Fruit fly (Drosophila melanogaster) whole organism, prepupa: ENCODE results near the gene TwdlP.

ENCODE experiments used
- CG11294 ChIP-seq: fragments of 200-800 bp; sonication (Bioruptor generic); IDR thresholded peaks from 2 replicates; pipeline ENCODE4 v1.3.6; 2022; ENCODE audit warnings: missing biosample characterization, missing genetic modification characterization
- Hr39 ChIP-seq: fragments of 200-800 bp; sonication (Bioruptor generic); optimal IDR thresholded peaks from 2 replicates; lab custom pipeline; 2016; ENCODE audit warnings: missing biosample characterization, missing genetic modification characterization
- OdsH ChIP-seq: fragments of 200-800 bp; sonication (Bioruptor generic); optimal IDR thresholded peaks from 3 replicates; lab custom pipeline; 2016; ENCODE audit warnings: missing biosample characterization, missing genetic modification characterization
- achi ChIP-seq: fragments of 200-800 bp; sonication (Bioruptor generic); optimal IDR thresholded peaks from 3 replicates; lab custom pipeline; 2016; ENCODE audit warnings: missing biosample characterization, missing genetic modification characterization
- salr ChIP-seq, 2 experiments: fragments of 200-800 bp; sonication (Bioruptor generic); optimal IDR thresholded peaks; 3 replicates each; lab custom pipeline; 2016 to 2018; ENCODE audit warnings: missing biosample characterization in 2 of 2, missing genetic modification characterization in 2 of 2, mild to moderate bottlenecking in 1 of 2
- spab ChIP-seq: fragments of 200-800 bp; sonication (Bioruptor generic); optimal IDR thresholded peaks from 2 replicates; lab custom pipeline; 2017; ENCODE audit warnings: missing biosample characterization, mild to moderate bottlenecking, missing genetic modification characterization, missing genetic modification reagents

DNA sequence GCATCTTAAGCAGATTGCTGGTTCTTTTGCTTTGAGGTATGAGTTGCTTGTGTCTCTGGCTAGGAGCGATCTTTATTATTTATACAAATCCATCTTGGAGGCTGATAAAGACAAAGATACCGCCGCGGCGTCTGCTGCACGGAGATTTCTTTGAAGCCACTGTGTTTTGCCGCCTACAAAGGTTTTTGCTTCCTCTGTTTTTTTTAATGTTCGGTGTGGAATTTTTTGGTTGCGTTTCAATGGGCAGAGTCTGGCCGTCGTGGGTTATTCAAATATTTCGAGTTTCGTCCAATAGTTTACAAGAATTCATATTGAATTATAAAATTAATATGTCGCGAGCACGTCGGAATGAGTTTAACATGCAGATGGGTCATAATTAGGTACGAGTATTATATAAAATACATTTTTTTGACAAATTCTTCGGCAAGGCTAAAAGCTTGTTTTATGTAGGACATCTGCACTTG is 2.4 kb upstream of the TwdlP start, which contains the start of gene TwdlB:
- TF ChIP-seq salr (GFP tag; optimal IDR thresholded peaks at IDR 0.05; lab: Kevin White, UChicago), result no peak
- no peak for TF ChIP-seq CG11294 (GFP tag; lab: Robert Waterston, UW)
- no peak for TF ChIP-seq achi (GFP tag; lab: Kevin White, UChicago)
- no peak for TF ChIP-seq Hr39 (GFP tag; lab: Kevin White, UChicago)
- no peak for TF ChIP-seq spab (GFP tag; lab: Kevin White, UChicago)
- no peak for TF ChIP-seq OdsH (GFP tag; lab: Kevin White, UChicago)
